Fruit fly (Drosophila melanogaster) whole organism, embryonic: ENCODE measurements around the gene Vps2.

Experiments
- Antp ChIP-seq: fragments of 200-800 bp; sonication (Bioruptor generic); optimal IDR thresholded peaks from 3 replicates; lab custom pipeline; 2016; ENCODE audit warnings: missing biosample characterization, missing genetic modification characterization
- Asciz ChIP-seq: fragments of 200-800 bp; sonication (Bioruptor generic); optimal IDR thresholded peaks from 2 replicates; lab custom pipeline; 2017; ENCODE audit warnings: missing biosample characterization, mild to moderate bottlenecking, missing genetic modification characterization, missing genetic modification reagents
- C15 ChIP-seq: fragments of 200-800 bp; sonication (Bioruptor generic); IDR thresholded peaks from 3 replicates; pipeline ENCODE4 v1.3.6; 2022; ENCODE audit warnings: missing biosample characterization, missing genetic modification characterization
- CG10462 ChIP-seq: fragments of 200-800 bp; sonication (Bioruptor generic); optimal IDR thresholded peaks from 2 replicates; lab custom pipeline; 2016; ENCODE audit warnings: missing biosample characterization, missing genetic modification characterization
- CG11560 ChIP-seq: fragments of 200-800 bp; sonication (Bioruptor generic); IDR thresholded peaks from 3 replicates; pipeline ENCODE4 v1.3.6; 2022; ENCODE audit warnings: missing biosample characterization, missing genetic modification characterization
- CG11696 ChIP-seq: fragments of 200-800 bp; sonication (Bioruptor generic); IDR thresholded peaks from 2 replicates; pipeline ENCODE4 v1.3.6; 2022; ENCODE audit warnings: missing biosample characterization, missing genetic modification characterization
- CG12104 ChIP-seq: fragments of 200-800 bp; sonication (Bioruptor generic); optimal IDR thresholded peaks from 3 replicates; lab custom pipeline; 2016; ENCODE audit warnings: missing biosample characterization, missing genetic modification characterization
- CG12299 ChIP-seq: fragments of 200-800 bp; sonication (Bioruptor generic); optimal IDR thresholded peaks from 2 replicates; lab custom pipeline; 2018; ENCODE audit warnings: missing biosample characterization, mild to moderate bottlenecking, missing genetic modification characterization
- CG12659 ChIP-seq: fragments of 200-800 bp; sonication (Bioruptor generic); optimal IDR thresholded peaks from 3 replicates; lab custom pipeline; 2017; ENCODE audit warnings: mild to moderate bottlenecking, missing biosample characterization, missing genetic modification reagents, missing genetic modification characterization
- CG15479 ChIP-seq: fragments of 200-800 bp; sonication (Bioruptor generic); optimal IDR thresholded peaks from 3 replicates; lab custom pipeline; 2019; ENCODE audit warnings: missing biosample characterization, mild to moderate bottlenecking, missing genetic modification characterization, moderate library complexity
- CG15514 ChIP-seq: fragments of 200-800 bp; sonication (Bioruptor generic); optimal IDR thresholded peaks from 3 replicates; lab custom pipeline; 2017; ENCODE audit warnings: missing biosample characterization, missing genetic modification characterization, mild to moderate bottlenecking, moderate library complexity, missing genetic modification reagents
- CG15601 ChIP-seq: fragments of 200-800 bp; sonication (Bioruptor generic); optimal IDR thresholded peaks from 3 replicates; lab custom pipeline; 2019; ENCODE audit warnings: missing biosample characterization, mild to moderate bottlenecking, missing genetic modification characterization, moderate library complexity
- CG1602 ChIP-seq: fragments of 200-800 bp; sonication (Bioruptor generic); optimal IDR thresholded peaks from 3 replicates; lab custom pipeline; 2016; ENCODE audit warnings: missing biosample characterization, missing genetic modification characterization
- CG16813 ChIP-seq: fragments of 200-800 bp; sonication (Bioruptor generic); IDR thresholded peaks from 3 replicates; pipeline ENCODE4 v1.3.6; 2022; ENCODE audit warnings: missing biosample characterization, missing genetic modification characterization; ENCODE audit not compliant: partially characterized antibody
- CG16815 ChIP-seq: fragments of 200-800 bp; sonication (Bioruptor generic); optimal IDR thresholded peaks from 3 replicates; lab custom pipeline; 2017; ENCODE audit warnings: missing biosample characterization, mild to moderate bottlenecking, missing genetic modification characterization
- CG17912 ChIP-seq: fragments of 200-800 bp; sonication (Bioruptor generic); optimal IDR thresholded peaks from 2 replicates; lab custom pipeline; 2018; ENCODE audit warnings: missing biosample characterization, mild to moderate bottlenecking, missing genetic modification characterization
- CG18011 ChIP-seq: fragments of 200-800 bp; sonication (Bioruptor generic); optimal IDR thresholded peaks from 2 replicates; lab custom pipeline; 2017; ENCODE audit warnings: missing biosample characterization, missing genetic modification characterization, mild to moderate bottlenecking, moderate library complexity, missing genotype
- CG18619 ChIP-seq: fragments of 200-800 bp; sonication (Bioruptor generic); optimal IDR thresholded peaks from 3 replicates; lab custom pipeline; 2017; ENCODE audit warnings: missing biosample characterization, mild to moderate bottlenecking, missing genetic modification characterization
- CG30403 ChIP-seq: fragments of 200-800 bp; sonication (Bioruptor generic); optimal IDR thresholded peaks from 3 replicates; lab custom pipeline; 2016; ENCODE audit warnings: missing biosample characterization, missing genetic modification characterization
- CG3995 ChIP-seq: fragments of 200-800 bp; sonication (Bioruptor generic); optimal IDR thresholded peaks from 3 replicates; lab custom pipeline; 2016; ENCODE audit warnings: missing biosample characterization, missing genetic modification characterization
- CG4854 ChIP-seq: fragments of 200-800 bp; sonication (Bioruptor generic); optimal IDR thresholded peaks from 2 replicates; lab custom pipeline; 2016; ENCODE audit warnings: missing biosample characterization, missing genetic modification characterization, inconsistent platforms
- CG6175 ChIP-seq: fragments of 200-800 bp; sonication (Bioruptor generic); IDR thresholded peaks from 3 replicates; pipeline ENCODE4 v1.3.6; 2022; ENCODE audit warnings: missing biosample characterization, missing genetic modification characterization
- CG6813 ChIP-seq: fragments of 200-800 bp; sonication (Bioruptor generic); optimal IDR thresholded peaks from 2 replicates; lab custom pipeline; 2017; ENCODE audit warnings: missing biosample characterization, missing genetic modification characterization, mild to moderate bottlenecking, moderate library complexity, missing genetic modification reagents
- CHES-1-like ChIP-seq: fragments of 200-800 bp; sonication (Bioruptor generic); optimal IDR thresholded peaks from 2 replicates; lab custom pipeline; 2016; ENCODE audit warnings: missing biosample characterization, missing genetic modification characterization
- CkIIα-i1 ChIP-seq: fragments of 200-800 bp; sonication (Bioruptor generic); IDR thresholded peaks from 2 replicates; pipeline ENCODE4 v1.3.6; 2022; ENCODE audit warnings: missing biosample characterization, missing genetic modification characterization
- Dad ChIP-seq: fragments of 200-800 bp; sonication (Bioruptor generic); optimal IDR thresholded peaks from 3 replicates; lab custom pipeline; 2016; ENCODE audit warnings: missing biosample characterization, missing genetic modification characterization
- ERR ChIP-seq: fragments of 200-800 bp; sonication (Bioruptor generic); optimal IDR thresholded peaks from 2 replicates; lab custom pipeline; 2016; ENCODE audit warnings: missing biosample characterization, missing genetic modification characterization
- Ets97D ChIP-seq: fragments of 200-800 bp; sonication (Bioruptor generic); optimal IDR thresholded peaks from 3 replicates; lab custom pipeline; 2016; ENCODE audit warnings: missing biosample characterization, missing genetic modification characterization
- Hr39 ChIP-seq: fragments of >200 bp; optimal IDR thresholded peaks from 2 replicates; lab custom pipeline; 2017
- Kr ChIP-seq: fragments of 200-800 bp; sonication (Bioruptor generic); optimal IDR thresholded peaks from 2 replicates; lab custom pipeline; 2017; ENCODE audit warnings: missing biosample characterization, mild to moderate bottlenecking, missing genetic modification characterization
- NK7.1 ChIP-seq: fragments of 200-800 bp; sonication (Bioruptor generic); optimal IDR thresholded peaks from 3 replicates; lab custom pipeline; 2016; ENCODE audit warnings: missing biosample characterization, missing genetic modification characterization
- Pdp1 ChIP-seq, 2 experiments: fragments of 200-800 bp; sonication (Bioruptor generic); optimal IDR thresholded peaks; 3 replicates each; lab custom pipeline; 2016; ENCODE audit warnings: missing biosample characterization in 2 of 2, missing genetic modification characterization in 2 of 2, mild to moderate bottlenecking in 1 of 2, moderate library complexity in 1 of 2
- Sry-β ChIP-seq: fragments of 200-800 bp; sonication (Bioruptor generic); optimal IDR thresholded peaks from 2 replicates; lab custom pipeline; 2018; ENCODE audit warnings: missing biosample characterization, mild to moderate bottlenecking, missing genetic modification characterization, moderate library complexity
- Vsx1 ChIP-seq: fragments of 200-800 bp; sonication (Bioruptor generic); optimal IDR thresholded peaks from 2 replicates; lab custom pipeline; 2017; ENCODE audit warnings: missing biosample characterization, mild to moderate bottlenecking, missing genetic modification characterization, missing genetic modification reagents
- amos ChIP-seq: fragments of 200-800 bp; sonication (Bioruptor generic); IDR thresholded peaks from 2 replicates; pipeline ENCODE4 v1.3.6; 2022; ENCODE audit warnings: missing biosample characterization, missing genetic modification characterization; ENCODE audit not compliant: partially characterized antibody
- aop ChIP-seq: fragments of 200-800 bp; sonication (Bioruptor generic); IDR thresholded peaks from 2 replicates; pipeline ENCODE4 v1.3.6; 2022; ENCODE audit warnings: missing biosample characterization, missing genetic modification characterization
- br ChIP-seq: fragments of >200 bp; optimal IDR thresholded peaks from 2 replicates; lab custom pipeline; 2017
- emc ChIP-seq: fragments of 200-800 bp; sonication (Bioruptor generic); optimal IDR thresholded peaks from 2 replicates; lab custom pipeline; 2016; ENCODE audit warnings: missing biosample characterization, missing genetic modification characterization
- exex ChIP-seq: fragments of 200-800 bp; sonication (Bioruptor generic); optimal IDR thresholded peaks from 4 replicates; lab custom pipeline; 2018; ENCODE audit warnings: missing biosample characterization, mild to moderate bottlenecking, missing genetic modification characterization, moderate library complexity
- gem ChIP-seq: fragments of 200-800 bp; sonication (Bioruptor generic); optimal IDR thresholded peaks from 2 replicates; lab custom pipeline; 2019; ENCODE audit warnings: missing biosample characterization, mild to moderate bottlenecking, missing genetic modification characterization, moderate library complexity
- grn ChIP-seq: fragments of 200-800 bp; sonication (Bioruptor generic); optimal IDR thresholded peaks from 3 replicates; lab custom pipeline; 2017; ENCODE audit warnings: missing biosample characterization, missing genetic modification characterization
- gro ChIP-seq: fragments of 200-800 bp; sonication (Bioruptor generic); optimal IDR thresholded peaks from 2 replicates; lab custom pipeline; 2016; ENCODE audit warnings: missing biosample characterization, missing genetic modification characterization
- nom ChIP-seq: fragments of 200-800 bp; sonication (Bioruptor generic); optimal IDR thresholded peaks from 2 replicates; lab custom pipeline; 2017; ENCODE audit warnings: missing biosample characterization, missing genetic modification characterization, mild to moderate bottlenecking, moderate library complexity, missing genetic modification reagents
- peb ChIP-seq: fragments of 200-800 bp; sonication (Bioruptor generic); IDR thresholded peaks from 2 replicates; pipeline ENCODE4 v1.3.6; 2022; ENCODE audit warnings: missing biosample characterization, missing genetic modification characterization
- pfk ChIP-seq: fragments of 200-800 bp; sonication (Bioruptor generic); optimal IDR thresholded peaks from 2 replicates; lab custom pipeline; 2018; ENCODE audit warnings: missing biosample characterization, mild to moderate bottlenecking, missing genetic modification characterization, moderate library complexity
- pnt ChIP-seq: fragments of 200-800 bp; sonication (Bioruptor generic); optimal IDR thresholded peaks from 3 replicates; lab custom pipeline; 2016; ENCODE audit warnings: missing biosample characterization, missing genetic modification characterization
- pzg ChIP-seq: fragments of 200-800 bp; sonication (Bioruptor generic); optimal IDR thresholded peaks from 3 replicates; lab custom pipeline; 2018; ENCODE audit warnings: missing biosample characterization, mild to moderate bottlenecking, missing genetic modification characterization, moderate library complexity
- sens-2 ChIP-seq: fragments of 200-800 bp; sonication (Bioruptor generic); IDR thresholded peaks from 2 replicates; pipeline ENCODE4 v1.3.6; 2022; ENCODE audit warnings: missing biosample characterization, missing genetic modification characterization
- shn ChIP-seq: fragments of 200-800 bp; sonication (Bioruptor generic); optimal IDR thresholded peaks from 3 replicates; lab custom pipeline; 2016; ENCODE audit warnings: missing biosample characterization, missing genetic modification characterization
- sob ChIP-seq: fragments of 200-800 bp; sonication (Bioruptor generic); IDR thresholded peaks from 2 replicates; pipeline ENCODE4 v1.3.6; 2022; ENCODE audit warnings: missing biosample characterization, missing genetic modification characterization

The Vps2 gene

dm6 chr3R:26098502-26099210 lies 46.0 kb downstream of the Vps2 start, which contains the start of gene dysf (continued):
- TF ChIP-seq CG15479 (GFP tag; lab: Kevin White, UChicago): no peak
- TF ChIP-seq CG18011 (GFP tag; lab: Kevin White, UChicago): no peak
- no peak for TF ChIP-seq C15
- TF ChIP-seq CG11560 (tag; lab: Robert Waterston, UW): no peak
- TF ChIP-seq CG4854 (GFP tag; lab: Kevin White, UChicago): no peak
- 0 out of 2 replicates have a peak, but pooled peaks have one; percentile 25 for TF ChIP-seq sob
- TF ChIP-seq exex (tag; lab: Kevin White, UChicago): no peak
- no peak for TF ChIP-seq CkIIα-i1 (GFP tag; lab: Robert Waterston, UW)
- TF ChIP-seq CG6175 (GFP tag; lab: Robert Waterston, UW): no peak
- no peak for TF ChIP-seq CG16813 (GFP tag; lab: Robert Waterston, UW)
- TF ChIP-seq amos: no peak
- peak; percentile 86 for TF ChIP-seq gem (tag; lab: Kevin White, UChicago)
- peak; percentile 72 for TF ChIP-seq CG12659 (GFP tag; lab: Kevin White, UChicago)
- TF ChIP-seq CG30403 (GFP tag; lab: Kevin White, UChicago): peak; percentile 51
- TF ChIP-seq CG1602: peak; percentile 60
- TF ChIP-seq emc: no peak
- peak; percentile 67 for TF ChIP-seq nom (GFP tag; lab: Kevin White, UChicago)
- peak; percentile 68 for TF ChIP-seq CG15601 (tag; lab: Kevin White, UChicago)
- peak; percentile 3 for TF ChIP-seq CG10462
- no peak for TF ChIP-seq ERR (GFP tag; lab: Kevin White, UChicago)
- TF ChIP-seq Antp (GFP tag; lab: Kevin White, UChicago): no peak
- TF ChIP-seq CG17912 (GFP tag; lab: Kevin White, UChicago): no peak
- TF ChIP-seq Asciz (GFP tag; lab: Kevin White, UChicago): peak; percentile 35
- no peak for TF ChIP-seq pnt
- TF ChIP-seq CG16815 (GFP tag; lab: Kevin White, UChicago): peak; percentile 46
- no peak for TF ChIP-seq Ets97D (GFP tag; lab: Kevin White, UChicago)
- TF ChIP-seq Vsx1 (GFP tag; lab: Kevin White, UChicago): no peak
- no peak for TF ChIP-seq gro (GFP tag; lab: Kevin White, UChicago)
- peak; percentile 14 for TF ChIP-seq CG12104 (GFP tag; lab: Kevin White, UChicago)
- TF ChIP-seq Pdp1 (GFP tag; optimal IDR thresholded peaks at IDR 0.05; lab: Kevin White, UChicago): no peak
- TF ChIP-seq shn (GFP tag; lab: Kevin White, UChicago): no peak
- TF ChIP-seq NK7.1 (GFP tag; lab: Kevin White, UChicago): no peak
- TF ChIP-seq CG6813 (GFP tag; lab: Kevin White, UChicago): no peak
- peak; percentile 22; the same call in 1 of the 2 replicates for TF ChIP-seq peb (GFP tag; lab: Robert Waterston, UW)
- no peak for TF ChIP-seq sens-2 (GFP tag; lab: Robert Waterston, UW)
- peak; percentile 9 for TF ChIP-seq Sry-β (GFP tag; lab: Kevin White, UChicago)
- TF ChIP-seq pzg: no peak
- no peak for TF ChIP-seq Kr (GFP tag; lab: Kevin White, UChicago)
- no peak for TF ChIP-seq br (lab: Kevin White, UChicago)
- TF ChIP-seq CG12299 (tag; lab: Kevin White, UChicago): no peak
- no peak for TF ChIP-seq pfk (GFP tag; lab: Kevin White, UChicago)
- no peak for TF ChIP-seq aop (GFP tag; lab: Robert Waterston, UW)
- no peak for TF ChIP-seq Dad (GFP tag; lab: Kevin White, UChicago)
- no peak for TF ChIP-seq CG3995 (GFP tag; lab: Kevin White, UChicago)
- TF ChIP-seq CG18619: peak; percentile 68
- no peak for TF ChIP-seq CG11696
- TF ChIP-seq CG15514: no peak
- TF ChIP-seq grn (GFP tag; lab: Kevin White, UChicago): no peak
- TF ChIP-seq Hr39 (lab: Kevin White, UChicago): no peak
- TF ChIP-seq CHES-1-like (GFP tag; lab: Kevin White, UChicago): no peak
